Fruit fly (Drosophila melanogaster): ENCODE measurements around the gene mrt.
A peak's percentile ranks its signal among the peaks of the same experiment; 100 is the strongest.

Gene mrt

dm6 chr3R:27246264-27246663, 36.2 kb downstream of the mrt start (continued):
- peak; percentile 69 for TF ChIP-seq HLH3B (GFP tag; IDR thresholded peaks at IDR 0.05)
- peak; percentile 93 for TF ChIP-seq gcm (GFP tag; optimal IDR thresholded peaks at IDR 0.05)
- TF ChIP-seq CG10462 (GFP tag; optimal IDR thresholded peaks at IDR 0.05), result no peak
- TF ChIP-seq ewg (GFP tag; optimal IDR thresholded peaks at IDR 0.05), result peak; percentile 54
- TF ChIP-seq pfk (GFP tag; optimal IDR thresholded peaks at IDR 0.05), result no peak
- peak; percentile 92 for TF ChIP-seq CoRest (tag; optimal IDR thresholded peaks at IDR 0.05)
- peak in 1 of 2 experiments; percentile 32 for TF ChIP-seq Pdp1 (GFP tag; optimal IDR thresholded peaks at IDR 0.05)
- TF ChIP-seq NK7.1 (GFP tag; optimal IDR thresholded peaks at IDR 0.05), result no peak
- peak; percentile 33 for TF ChIP-seq Dek (tag; optimal IDR thresholded peaks at IDR 0.05)
- TF ChIP-seq ssp (GFP tag; IDR thresholded peaks at IDR 0.05), result no peak
- no peak for TF ChIP-seq CG8765 (GFP tag; IDR thresholded peaks at IDR 0.05)
- no peak for TF ChIP-seq sr (GFP tag; IDR thresholded peaks at IDR 0.05)
- TF ChIP-seq psq (GFP tag; optimal IDR thresholded peaks at IDR 0.05), result peak; percentile 52
- TF ChIP-seq GATAe (GFP tag; conservative IDR thresholded peaks at IDR 0.05), result no peak
- TF ChIP-seq CG30431 (GFP tag; optimal IDR thresholded peaks at IDR 0.05), result peak; percentile 12
- TF ChIP-seq CG31365 (tag; optimal IDR thresholded peaks at IDR 0.05), result no peak
- peak; percentile 82 for TF ChIP-seq CG18599 (GFP tag; optimal IDR thresholded peaks at IDR 0.05)
- peak; percentile 71 for TF ChIP-seq caup (GFP tag; optimal IDR thresholded peaks at IDR 0.05; ENCODE audit: severe bottlenecking)
- peak; percentile 2 for TF ChIP-seq CG8359 (GFP tag; optimal IDR thresholded peaks at IDR 0.05; ENCODE audit: borderline replicate concordance)
- no peak for TF ChIP-seq zen2 (GFP tag; IDR thresholded peaks at IDR 0.05; ENCODE audit: partially characterized antibody)
- TF ChIP-seq CG6689 (GFP tag; IDR thresholded peaks at IDR 0.05), result peak; percentile 79
- peak; percentile 42 for TF ChIP-seq Lhr (GFP tag; optimal IDR thresholded peaks at IDR 0.05)
- TF ChIP-seq CG13287 (GFP tag; IDR thresholded peaks at IDR 0.05; ENCODE audit: partially characterized antibody), result no peak

- TF ChIP-seq BEAF-32 (GFP tag; optimal IDR thresholded peaks at IDR 0.05) (peak; percentile 15), unc-4 (GFP tag; IDR thresholded peaks at IDR 0.05; ENCODE audit: partially characterized antibody) (no peak), crol (GFP tag; IDR thresholded peaks at IDR 0.05) (peak; percentile 73), CG14860 (GFP tag; IDR thresholded peaks at IDR 0.05; ENCODE audit: partially characterized antibody) (no peak), CG8944 (GFP tag; optimal IDR thresholded peaks at IDR 0.05) (no peak), rib (GFP tag; IDR thresholded peaks at IDR 0.05) (0 out of 2 replicates have a peak, but pooled peaks have one; percentile 13), CG15696 (tag; optimal IDR thresholded peaks at IDR 0.05) (no peak), Fer2 (tag; optimal IDR thresholded peaks at IDR 0.05) (no peak), CG10543 (GFP tag; optimal IDR thresholded peaks at IDR 0.05) (peak; percentile 33), bowl (GFP tag; IDR thresholded peaks at IDR 0.05) (no peak), CG34224 (GFP tag; IDR thresholded peaks at IDR 0.05; ENCODE audit: partially characterized antibody) (0 out of 3 replicates have a peak, but pooled peaks have one; percentile 33), Dll (GFP tag; IDR thresholded peaks at IDR 0.05; ENCODE audit: partially characterized antibody) (no peak), sisA (GFP tag; IDR thresholded peaks at IDR 0.05) (no peak), pzg (GFP tag; optimal IDR thresholded peaks at IDR 0.05) (peak; percentile 10), Scr (GFP tag; IDR thresholded peaks at IDR 0.05; ENCODE audit: partially characterized antibody) (no peak), usp (GFP tag; optimal IDR thresholded peaks at IDR 0.05) (no peak), Mes4 (GFP tag; optimal IDR thresholded peaks at IDR 0.05) (no peak), CG6813 (GFP tag; optimal IDR thresholded peaks at IDR 0.05) (no peak), sima (GFP tag; optimal IDR thresholded peaks at IDR 0.05) (no peak), ftz-f1 (GFP tag; optimal IDR thresholded peaks at IDR 0.05) (no peak), Opbp (GFP tag; IDR thresholded peaks at IDR 0.05; ENCODE audit: partially characterized antibody) (no peak), unpg (GFP tag; optimal IDR thresholded peaks at IDR 0.05) (no peak), wek (GFP tag; optimal IDR thresholded peaks at IDR 0.05) (no peak), ro (GFP tag; IDR thresholded peaks at IDR 0.05) (no peak), mirr (GFP tag; optimal IDR thresholded peaks at IDR 0.05) (no peak), CG17802 (tag; optimal IDR thresholded peaks at IDR 0.05) (no peak), ase (GFP tag; IDR thresholded peaks at IDR 0.05) (no peak)
Observed at dm6 chr3R:27245401-27245757, 37.1 kb downstream of the mrt start.
